Worm (Caenorhabditis elegans): ENCODE measurements around the gene Y17D7C.1.
A peak's percentile ranks its signal among the peaks of the same experiment; 100 is the strongest.

- TF ChIP-seq akir-1 (GFP tag; optimal IDR thresholded peaks at IDR 0.05) = no peak
- no peak for TF ChIP-seq egl-18 (GFP tag; IDR thresholded peaks at IDR 0.05)
- TF ChIP-seq nhr-80 (tag; optimal IDR thresholded peaks at IDR 0.05) = no peak
- no peak for TF ChIP-seq unc-62 (GFP tag; optimal IDR thresholded peaks at IDR 0.05)
- peak; percentile 26 for TF ChIP-seq B0261.1 (tag; optimal IDR thresholded peaks at IDR 0.05)
- TF ChIP-seq cebp-1 (GFP tag; IDR thresholded peaks at IDR 0.05) = peak; percentile 38; the same call in 1 of the 2 replicates
- TF ChIP-seq cebp-1 (tag; optimal IDR thresholded peaks at IDR 0.05) = no peak
- no peak for TF ChIP-seq athp-1 (tag; optimal IDR thresholded peaks at IDR 0.05)
- TF ChIP-seq nfya-2 (GFP tag; IDR thresholded peaks at IDR 0.05) = no peak
- TF ChIP-seq die-1 (tag; optimal IDR thresholded peaks at IDR 0.05) = no peak
- no peak for TF ChIP-seq dox-1 (GFP tag; IDR thresholded peaks at IDR 0.05)
Observed at ce11 chrV:18710045-18710490, 3.7 kb downstream of the Y17D7C.1 start.
